Fruit fly (Drosophila melanogaster): ENCODE data around the gene HDAC11.
A peak's percentile ranks its signal among the peaks of the same experiment; 100 is the strongest.

Gene HDAC11

DNA sequence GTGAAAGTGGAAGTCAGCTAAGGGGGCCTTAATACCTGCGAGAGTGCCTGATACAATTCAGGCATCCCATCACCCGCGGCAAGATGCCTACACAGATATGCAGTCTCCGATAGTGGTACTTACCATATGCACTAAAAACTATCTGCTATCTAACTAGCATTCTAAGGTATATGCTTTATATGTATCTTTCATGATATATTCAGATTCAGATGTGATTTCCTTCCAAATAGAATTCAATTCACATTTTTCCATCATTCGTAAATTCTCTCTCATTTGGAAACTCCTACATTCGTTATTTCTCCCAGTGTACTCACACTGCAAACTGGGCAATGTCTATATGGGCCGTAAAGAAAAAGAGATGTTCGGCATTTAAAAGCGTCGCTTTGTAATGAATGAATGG lies 30.4 kb upstream of the HDAC11 start (continued):
- TF ChIP-seq cyc (GFP tag; optimal IDR thresholded peaks at IDR 0.05) (no peak), esn (GFP tag; optimal IDR thresholded peaks at IDR 0.05) (no peak), CG4318 (GFP tag; optimal IDR thresholded peaks at IDR 0.05) (peak; percentile 62), Hr39 (GFP tag; optimal IDR thresholded peaks at IDR 0.05) (no peak), CG34406 (GFP tag; optimal IDR thresholded peaks at IDR 0.05) (peak; percentile 63), CG32006 (GFP tag; optimal IDR thresholded peaks at IDR 0.05) (peak; percentile 78), Ets96B (tag; optimal IDR thresholded peaks at IDR 0.05) (no peak), Gug (GFP tag; IDR thresholded peaks at IDR 0.05) (no peak), dsx (GFP tag; optimal IDR thresholded peaks at IDR 0.05; ENCODE audit: poor library complexity, severe bottlenecking) (no peak), CG11294 (GFP tag; IDR thresholded peaks at IDR 0.05) (no peak), Lpt (GFP tag; optimal IDR thresholded peaks at IDR 0.05) (peak; percentile 33), CG11902 (GFP tag; optimal IDR thresholded peaks at IDR 0.05) (peak; percentile 30), CG15336 (GFP tag; IDR thresholded peaks at IDR 0.05) (peak; percentile 68), CG6163 (GFP tag; IDR thresholded peaks at IDR 0.05) (peak; percentile 47; the same call in 1 of the 3 replicates), Met (GFP tag; optimal IDR thresholded peaks at IDR 0.05) (no peak), Sox15 (GFP tag; optimal IDR thresholded peaks at IDR 0.05) (peak; percentile 17), fd59A (GFP tag; optimal IDR thresholded peaks at IDR 0.05) (no peak), Sox102F (GFP tag; optimal IDR thresholded peaks at IDR 0.05) (peak; percentile 20), CG16779 (tag; optimal IDR thresholded peaks at IDR 0.05) (no peak)

DNA sequence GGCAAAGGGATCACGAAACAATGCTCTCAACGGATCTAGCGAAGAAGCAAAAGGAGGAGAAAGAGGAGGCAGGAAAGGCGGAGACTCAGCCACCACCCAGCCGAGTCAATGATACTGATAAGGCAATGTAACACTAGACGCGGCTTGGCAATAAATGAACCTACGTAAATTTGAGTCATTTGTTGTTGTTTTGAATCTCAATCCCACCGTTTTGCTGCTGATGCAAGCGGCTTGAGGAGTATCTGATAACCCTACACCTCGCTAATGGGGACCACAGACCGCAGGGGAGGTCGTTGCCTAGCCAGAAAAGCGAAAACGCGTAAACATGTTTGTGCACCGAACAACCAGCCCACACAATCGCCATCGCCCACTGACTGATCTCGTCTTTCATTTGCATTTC lies 22.6 kb upstream of the HDAC11 start:
- no peak for TF ChIP-seq cyc (GFP tag; optimal IDR thresholded peaks at IDR 0.05)
- peak; percentile 100 for TF ChIP-seq svp (GFP tag)
- TF ChIP-seq Ets21C (GFP tag; optimal IDR thresholded peaks at IDR 0.05): no peak
- no peak for TF ChIP-seq CG10669 (GFP tag; optimal IDR thresholded peaks at IDR 0.05)
- TF ChIP-seq CG11762 (GFP tag; optimal IDR thresholded peaks at IDR 0.05; ENCODE audit: insufficient read depth): no peak
- no peak for TF ChIP-seq dac (GFP tag; optimal IDR thresholded peaks at IDR 0.05)

DNA sequence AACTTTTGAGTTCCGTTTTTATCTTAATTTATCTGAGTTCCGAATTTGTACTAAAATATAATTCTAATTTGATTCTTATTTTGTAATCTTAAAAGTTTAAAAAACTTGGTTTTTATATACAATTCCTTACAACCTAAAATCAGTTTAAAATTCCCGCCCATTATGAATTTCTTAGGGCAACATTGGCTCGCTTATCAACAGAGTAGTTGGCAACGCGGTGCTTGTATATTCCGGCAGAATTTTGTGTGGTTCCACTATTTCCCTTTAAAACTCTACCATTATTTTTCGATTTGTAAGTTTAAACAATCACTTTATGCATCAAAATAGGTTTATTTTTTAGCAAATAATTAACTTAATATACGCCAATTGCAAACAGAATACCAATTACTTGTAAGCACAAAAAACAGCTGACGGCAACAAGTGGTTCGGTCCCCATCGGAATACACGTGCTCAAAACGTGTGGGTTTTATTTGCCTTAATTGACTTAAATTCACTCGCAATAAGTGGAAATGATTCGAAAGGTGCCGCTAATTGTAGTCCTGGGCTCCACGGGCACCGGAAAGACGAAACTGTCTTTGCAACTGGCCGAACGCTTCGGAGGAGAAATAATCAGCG lies 20.9 kb upstream of the HDAC11 start, which contains the start of the genes CG11089 and CG31381:
Gene CG11089, plus strand, starts transcription at position 203 of the 615 bp plus-strand sequence.
Gene CG31381, plus strand, starts transcription at position 203 of the 615 bp plus-strand sequence.
- TF ChIP-seq CG3032 (tag; optimal IDR thresholded peaks at IDR 0.05) (no peak), Eip78C (GFP tag) (peak; percentile 85), fd85E (GFP tag; optimal IDR thresholded peaks at IDR 0.05) (no peak), cyc (GFP tag; optimal IDR thresholded peaks at IDR 0.05) (no peak), CG1621 (tag; optimal IDR thresholded peaks at IDR 0.05) (peak; percentile 82), salr (GFP tag; optimal IDR thresholded peaks at IDR 0.05) (no peak)

DNA sequence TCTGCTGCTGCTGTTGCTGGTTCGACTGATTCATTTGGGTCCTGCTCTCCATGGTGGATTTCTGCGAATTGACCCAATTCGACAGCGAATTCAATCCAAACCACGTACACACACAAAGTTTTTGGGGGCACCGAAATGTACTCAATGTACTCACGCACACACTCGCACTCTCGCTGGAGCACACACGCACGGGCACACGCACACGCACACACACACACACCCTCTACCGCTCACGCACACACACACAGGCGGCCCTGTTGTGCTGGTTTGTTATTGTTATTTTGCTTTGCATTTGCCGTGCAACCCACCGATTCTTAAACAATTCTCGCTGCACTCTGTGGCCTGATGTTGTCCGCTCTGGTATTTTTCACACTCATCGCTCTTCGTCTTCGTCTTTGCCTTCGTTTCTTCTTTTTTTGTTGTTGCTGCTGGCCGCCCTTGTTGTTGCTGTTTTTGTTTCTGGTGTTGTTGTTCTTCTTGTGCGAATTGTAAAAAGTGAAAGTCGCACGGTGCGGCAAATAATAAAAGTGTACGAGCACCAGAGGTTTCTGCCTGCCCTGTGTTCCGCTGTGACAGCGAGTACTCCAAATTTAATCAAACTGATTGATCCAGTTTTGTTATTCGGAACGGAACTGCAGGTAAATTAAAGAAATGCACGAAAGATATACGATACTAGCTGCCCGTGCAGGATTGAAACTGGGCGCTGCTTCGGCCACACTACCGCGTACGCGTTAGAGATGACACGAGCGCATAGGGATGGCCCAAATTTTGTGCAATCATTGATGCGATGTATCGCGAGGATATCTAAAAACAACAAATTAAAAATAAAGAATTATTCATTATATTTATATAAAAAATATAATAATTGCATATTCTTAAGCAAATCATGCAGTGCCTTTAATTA lies 20.1 kb upstream of the HDAC11 start, which contains the start of gene CG3744:
Gene CG3744, minus strand, starts transcription at position 716 of the 904 bp plus-strand sequence.
- TF ChIP-seq acj6 (GFP tag; optimal IDR thresholded peaks at IDR 0.05) (peak; percentile 82), Hr4 (GFP tag; optimal IDR thresholded peaks at IDR 0.05) (peak; percentile 74), dac (GFP tag; optimal IDR thresholded peaks at IDR 0.05) (peak; percentile 79), CG6854 (GFP tag; optimal IDR thresholded peaks at IDR 0.05) (peak; percentile 45), Eip93F (GFP tag; optimal IDR thresholded peaks at IDR 0.05) (peak; percentile 81), Sox15 (GFP tag; optimal IDR thresholded peaks at IDR 0.05) (peak; percentile 58), achi (GFP tag; optimal IDR thresholded peaks at IDR 0.05) (peak; percentile 81), OdsH (GFP tag; optimal IDR thresholded peaks at IDR 0.05) (peak; percentile 82), CG9139 (GFP tag; optimal IDR thresholded peaks at IDR 0.05) (peak; percentile 17), eg (GFP tag; IDR thresholded peaks at IDR 0.05) (peak; percentile 94), Sox14 (GFP tag; optimal IDR thresholded peaks at IDR 0.05) (peak; percentile 62), CG3032 (tag; optimal IDR thresholded peaks at IDR 0.05) (peak; percentile 84), Eip75B (GFP tag; optimal IDR thresholded peaks at IDR 0.05) (peak; percentile 55), Ets21C (GFP tag; optimal IDR thresholded peaks at IDR 0.05) (peak; percentile 66), lz (GFP tag; optimal IDR thresholded peaks at IDR 0.05) (peak; percentile 74), CG34406 (GFP tag; optimal IDR thresholded peaks at IDR 0.05) (peak; percentile 60), Smox (GFP tag; optimal IDR thresholded peaks at IDR 0.05) (no peak), CG1621 (tag; optimal IDR thresholded peaks at IDR 0.05) (no peak), esn (GFP tag; optimal IDR thresholded peaks at IDR 0.05) (peak; percentile 77), Lpt (GFP tag; optimal IDR thresholded peaks at IDR 0.05) (peak; percentile 13), Eip78C (GFP tag) (peak; percentile 86), dsx (GFP tag; optimal IDR thresholded peaks at IDR 0.05; ENCODE audit: poor library complexity, severe bottlenecking) (peak; percentile 71), topi (GFP tag; optimal IDR thresholded peaks at IDR 0.05) (peak; percentile 64), CG11902 (GFP tag; optimal IDR thresholded peaks at IDR 0.05) (peak; percentile 66)
